Worm (Caenorhabditis elegans): ENCODE measurements around the gene B0361.14.

The B0361.14 gene

DNA sequence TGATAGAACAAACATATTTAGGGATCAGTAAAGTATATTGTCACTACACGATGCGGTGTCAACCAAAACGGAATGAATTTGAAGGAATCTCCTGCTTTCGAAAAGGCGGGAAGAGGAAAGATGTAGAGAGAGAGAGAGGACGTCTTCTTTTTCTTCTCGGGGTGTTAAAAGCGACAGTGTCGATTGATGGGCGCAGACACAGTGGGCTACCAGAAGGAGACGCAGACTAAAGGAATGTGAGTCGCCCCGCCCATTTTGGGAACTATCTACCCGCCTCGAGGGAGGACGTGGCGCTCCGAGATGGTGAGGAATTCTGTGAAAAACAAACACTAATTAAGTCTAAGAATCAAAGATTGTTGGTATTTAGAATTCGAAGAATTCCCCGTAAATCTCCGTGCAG, at the start of gene B0361.14, which contains the start of gene B0361.9:
Gene B0361.14, minus strand, starts transcription at position 66 of the 400 bp plus-strand sequence.
Gene B0361.9, minus strand, starts transcription at position 166 of the 400 bp plus-strand sequence.
- no peak for TF ChIP-seq mxl-1 (tag; optimal IDR thresholded peaks at IDR 0.05)
- no peak for TF ChIP-seq dpl-1 (GFP tag; optimal IDR thresholded peaks at IDR 0.05)
- TF ChIP-seq B0336.3 (GFP tag; IDR thresholded peaks at IDR 0.05): no peak
- TF ChIP-seq ceh-79 (tag; optimal IDR thresholded peaks at IDR 0.05): no peak
- TF ChIP-seq unc-62 (GFP tag; optimal IDR thresholded peaks at IDR 0.05): no peak
- TF ChIP-seq pbrm-1 (GFP tag; IDR thresholded peaks at IDR 0.05): no peak
- no peak for TF ChIP-seq cebp-2 (GFP tag; IDR thresholded peaks at IDR 0.05)
- TF ChIP-seq hrde-1 (tag; optimal IDR thresholded peaks at IDR 0.05; ENCODE audit: borderline replicate concordance): no peak
- no peak for TF ChIP-seq B0035.1 (tag; optimal IDR thresholded peaks at IDR 0.05)
- no peak for TF ChIP-seq C06A6.2 (GFP tag; conservative IDR thresholded peaks at IDR 0.05)
- no peak for TF ChIP-seq attf-3 (GFP tag; conservative IDR thresholded peaks at IDR 0.05)
- no peak for TF ChIP-seq lir-1 (GFP tag; conservative IDR thresholded peaks at IDR 0.05)
- TF ChIP-seq egrh-3 (GFP tag; IDR thresholded peaks at IDR 0.05): no peak
- TF ChIP-seq F49E8.2 (tag; optimal IDR thresholded peaks at IDR 0.05; ENCODE audit: insufficient read depth): no peak
- no peak for TF ChIP-seq die-1 (tag; optimal IDR thresholded peaks at IDR 0.05)
- TF ChIP-seq ztf-22 (GFP tag; optimal IDR thresholded peaks at IDR 0.05): no peak

DNA sequence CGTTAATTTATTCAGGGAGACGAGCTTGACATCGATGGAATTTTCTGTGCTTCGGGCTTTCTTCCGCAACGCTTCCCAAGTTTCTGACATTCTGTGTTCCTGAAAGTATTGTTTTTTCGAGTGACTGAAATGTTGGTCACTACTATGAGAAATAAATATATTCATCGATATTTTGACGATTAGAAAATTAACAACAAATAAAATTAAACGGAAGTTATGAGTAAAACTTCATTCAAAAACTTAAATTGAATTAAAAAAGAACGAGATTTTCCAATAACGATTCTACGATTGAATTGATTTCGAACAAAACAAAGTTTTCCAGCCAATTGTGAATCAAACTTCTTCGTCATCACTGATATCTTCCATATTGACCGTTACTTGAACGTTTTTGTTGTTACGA, 49.7 kb upstream of the B0361.14 start, which contains the start of gene gos-28:
Gene gos-28, minus strand, starts transcription at position 101 of the 400 bp plus-strand sequence.
- no peak for TF ChIP-seq nhr-120 (GFP tag; IDR thresholded peaks at IDR 0.05)
- TF ChIP-seq ztf-25 (GFP tag; IDR thresholded peaks at IDR 0.05): no peak
- TF ChIP-seq hlh-12 (tag; optimal IDR thresholded peaks at IDR 0.05): no peak
- no peak for TF ChIP-seq gei-17 (GFP tag; optimal IDR thresholded peaks at IDR 0.05)

DNA sequence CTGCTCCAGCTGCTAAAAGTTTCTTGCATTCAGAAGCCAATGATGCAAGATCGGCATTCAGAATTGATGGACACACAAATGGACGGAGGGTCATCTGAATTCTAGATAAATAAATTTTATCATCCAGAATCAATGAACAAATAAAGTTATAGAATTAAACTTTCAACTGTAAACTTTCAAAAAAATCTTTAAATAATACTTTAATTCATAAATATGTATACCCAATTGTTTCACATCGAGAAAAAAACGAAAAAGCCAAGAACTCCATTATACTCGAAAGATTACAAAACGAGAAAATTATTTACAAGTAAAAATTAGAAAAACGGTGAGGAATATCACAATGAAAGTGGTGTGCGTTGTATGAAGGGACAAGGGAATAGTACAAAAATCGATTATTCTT, 47.7 kb upstream of the B0361.14 start, which contains the start of gene F08F8.7:
Gene F08F8.7, minus strand, starts transcription at position 101 of the 400 bp plus-strand sequence.
- TF ChIP-seq pbrm-1 (GFP tag; IDR thresholded peaks at IDR 0.05): no peak
- TF ChIP-seq lsy-27 (tag; optimal IDR thresholded peaks at IDR 0.05; ENCODE audit: borderline replicate concordance, insufficient read depth): no peak
- no peak for TF ChIP-seq ekl-4 (GFP tag; IDR thresholded peaks at IDR 0.05)
- no peak for TF ChIP-seq ztf-3 (GFP tag; optimal IDR thresholded peaks at IDR 0.05)
- TF ChIP-seq dpff-1 (tag; optimal IDR thresholded peaks at IDR 0.05): no peak
- no peak for TF ChIP-seq Y56A3A.18 (GFP tag; IDR thresholded peaks at IDR 0.05)
- TF ChIP-seq let-526 (GFP tag; IDR thresholded peaks at IDR 0.05): no peak
- TF ChIP-seq F22D6.2 (tag; optimal IDR thresholded peaks at IDR 0.05): no peak
- no peak for TF ChIP-seq cebp-2 (GFP tag; IDR thresholded peaks at IDR 0.05)
- no peak for TF ChIP-seq F55B11.4 (tag; optimal IDR thresholded peaks at IDR 0.05; ENCODE audit: borderline replicate concordance, insufficient read depth)
- no peak for TF ChIP-seq ceh-40 (GFP tag; IDR thresholded peaks at IDR 0.05)
- TF ChIP-seq nhr-27 (tag; optimal IDR thresholded peaks at IDR 0.05): no peak
- TF ChIP-seq aptf-2 (GFP tag; conservative IDR thresholded peaks at IDR 0.05): no peak

DNA sequence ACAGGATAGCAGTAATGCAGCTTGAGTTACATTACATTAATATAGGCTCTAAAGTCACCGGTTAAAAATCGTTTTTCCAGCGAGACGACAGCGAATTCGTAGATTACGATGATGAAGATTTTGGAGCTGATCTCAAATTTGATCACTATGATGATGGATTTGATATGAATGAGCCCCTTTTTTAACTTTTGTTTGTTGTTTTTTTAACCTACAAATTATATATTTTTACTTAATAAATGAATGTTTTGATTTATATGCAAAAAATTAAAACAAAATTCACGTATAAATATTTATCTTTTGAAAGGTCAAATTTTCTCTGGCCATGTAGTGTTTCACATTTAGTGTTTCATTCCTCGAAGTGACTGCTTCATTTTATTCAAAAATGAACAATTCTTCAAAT, 44.1 kb upstream of the B0361.14 start, which contains the start of gene F08F8.6:
Gene F08F8.6, plus strand, starts transcription at position 301 of the 400 bp plus-strand sequence.
- TF ChIP-seq zfh-2 (GFP tag; conservative IDR thresholded peaks at IDR 0.05): no peak
- TF ChIP-seq B0035.1 (tag; optimal IDR thresholded peaks at IDR 0.05): no peak
- no peak for TF ChIP-seq hlh-26 (GFP tag; conservative IDR thresholded peaks at IDR 0.05)
- no peak for TF ChIP-seq rcor-1 (GFP tag; IDR thresholded peaks at IDR 0.05)
- TF ChIP-seq ztf-18 (tag; optimal IDR thresholded peaks at IDR 0.05): no peak
- TF ChIP-seq C17E4.6 (GFP tag; IDR thresholded peaks at IDR 0.05): no peak
- TF ChIP-seq tbp1 (GFP tag; optimal IDR thresholded peaks at IDR 0.05): no peak
- no peak for TF ChIP-seq lin-26 (GFP tag; IDR thresholded peaks at IDR 0.05)
- no peak for TF ChIP-seq ceh-40 (GFP tag; IDR thresholded peaks at IDR 0.05)
- no peak for TF ChIP-seq madf-8 (GFP tag; conservative IDR thresholded peaks at IDR 0.05)
- no peak for TF ChIP-seq dpl-1 (GFP tag; optimal IDR thresholded peaks at IDR 0.05)
- TF ChIP-seq ceh-58 (GFP tag; IDR thresholded peaks at IDR 0.05): no peak
- TF ChIP-seq egl-44 (GFP tag; IDR thresholded peaks at IDR 0.05): no peak
- TF ChIP-seq sea-2 (GFP tag; IDR thresholded peaks at IDR 0.05): no peak
